Worm (Caenorhabditis elegans) whole organism, L1 larva: Measurements from ENCODE around the gene dnj-3.

Source experiments
- egl-27 ChIP-seq, 2 experiments: fragments of 150-350 bp in 1 of 2; sonication (generic microtip); optimal IDR thresholded peaks; 3 replicates each; lab custom pipeline; 2017 to 2018; ENCODE audit warnings: missing biosample characterization in 2 of 2, missing genetic modification characterization in 2 of 2, missing genetic modification reagents in 2 of 2
- nhr-12 ChIP-seq: sonication (generic microtip); optimal IDR thresholded peaks from 2 replicates; lab custom pipeline; 2017; ENCODE audit warnings: missing biosample characterization, missing genetic modification characterization
- unc-62 ChIP-seq: fragments of 150-350 bp; optimal IDR thresholded peaks from 2 replicates; lab custom pipeline; 2014; ENCODE audit warnings: missing biosample characterization, missing genetic modification reagents, missing genetic modification characterization

ce11 chrV:15087207-15087706 is 18.8 kb downstream of the dnj-3 start, which contains the start of the genes C01G10.15 and C01G10.6:
- TF ChIP-seq egl-27 (tag; optimal IDR thresholded peaks at IDR 0.05; lab: Kevin White, UChicago) (no peak), unc-62 (GFP tag; lab: Kevin White, UChicago) (no peak), nhr-12 (no peak)
